Fruit fly (Drosophila melanogaster): Measurements from ENCODE around the gene C3G.
A peak's percentile ranks its signal among the peaks of the same experiment; 100 is the strongest.

The C3G gene

dm6 chrX:6843841-6844440, 40.5 kb upstream of the C3G start, which contains the start of the genes CG14435 and Tmf (continued):
- TF ChIP-seq CG9727 (GFP tag; optimal IDR thresholded peaks at IDR 0.05) (peak; percentile 88), tx (GFP tag; optimal IDR thresholded peaks at IDR 0.05) (peak; percentile 18), CG33213 (GFP tag; optimal IDR thresholded peaks at IDR 0.05) (no peak), CHES-1-like (GFP tag; optimal IDR thresholded peaks at IDR 0.05) (peak; percentile 26), CG43689 (GFP tag; IDR thresholded peaks at IDR 0.05) (peak; percentile 66; the same call in 1 of the 2 replicates), Meics (GFP tag; optimal IDR thresholded peaks at IDR 0.05) (peak; percentile 86), CG4328 (GFP tag; optimal IDR thresholded peaks at IDR 0.05) (peak; percentile 78), mld (GFP tag; IDR thresholded peaks at IDR 0.05; ENCODE audit: partially characterized antibody) (0 out of 3 replicates have a peak, but pooled peaks have one; percentile 5), H2.0 (GFP tag; IDR thresholded peaks at IDR 0.05) (peak; percentile 76), toy (GFP tag; IDR thresholded peaks at IDR 0.05) (peak; percentile 65), CG3995 (GFP tag; optimal IDR thresholded peaks at IDR 0.05) (peak; percentile 26), tup (GFP tag; optimal IDR thresholded peaks at IDR 0.05) (no peak), CG16815 (GFP tag; optimal IDR thresholded peaks at IDR 0.05) (peak; percentile 86), Fer2 (tag; optimal IDR thresholded peaks at IDR 0.05) (peak; percentile 69), ato (GFP tag; IDR thresholded peaks at IDR 0.05; ENCODE audit: partially characterized antibody) (no peak; the same call in 1 of the 2 replicates), ac (GFP tag; optimal IDR thresholded peaks at IDR 0.05) (peak; percentile 57), grau (tag; optimal IDR thresholded peaks at IDR 0.05) (peak; percentile 98), Lhr (GFP tag; optimal IDR thresholded peaks at IDR 0.05) (peak; percentile 35), sob (GFP tag; IDR thresholded peaks at IDR 0.05) (peak; percentile 88), CG7963 (GFP tag; IDR thresholded peaks at IDR 0.05; ENCODE audit: partially characterized antibody) (no peak; the same call in 2 of the 3 replicates), CG18476 (GFP tag; optimal IDR thresholded peaks at IDR 0.05) (peak; percentile 71), nmo (GFP tag; optimal IDR thresholded peaks at IDR 0.05) (peak; percentile 91), bowl (GFP tag; IDR thresholded peaks at IDR 0.05) (peak; percentile 66), CG13296 (GFP tag; optimal IDR thresholded peaks at IDR 0.05) (peak; percentile 71), CG11398 (GFP tag; optimal IDR thresholded peaks at IDR 0.05) (no peak), pita (GFP tag; optimal IDR thresholded peaks at IDR 0.05) (peak; percentile 47), CG11695 (GFP tag; IDR thresholded peaks at IDR 0.05) (peak; percentile 64; the same call in 2 of the 3 replicates), vfl (GFP tag; optimal IDR thresholded peaks at IDR 0.05) (peak; percentile 39), Hr51 (GFP tag; optimal IDR thresholded peaks at IDR 0.05) (peak; percentile 60 to 82), Mrtf (GFP tag; IDR thresholded peaks at IDR 0.05) (peak; percentile 83; the same call in 2 of the 3 replicates), row (GFP tag; IDR thresholded peaks at IDR 0.05) (peak; percentile 93), CG17612 (GFP tag; IDR thresholded peaks at IDR 0.05) (peak; percentile 65; the same call in 1 of the 2 replicates), CG16779 (GFP tag; IDR thresholded peaks at IDR 0.05) (0 out of 2 replicates have a peak, but pooled peaks have one; percentile 6), CG11456 (GFP tag; IDR thresholded peaks at IDR 0.05) (peak; percentile 90), CG3065 (GFP tag; optimal IDR thresholded peaks at IDR 0.05) (no peak), zfh1 (GFP tag; IDR thresholded peaks at IDR 0.05) (peak; percentile 86), wor (GFP tag; IDR thresholded peaks at IDR 0.05) (peak; percentile 75), Optix (GFP tag; IDR thresholded peaks at IDR 0.05) (0 out of 3 replicates have a peak, but pooled peaks have one; percentile 46), Xbp1 (GFP tag; optimal IDR thresholded peaks at IDR 0.05) (peak; percentile 87), ranshi (GFP tag; IDR thresholded peaks at IDR 0.05) (peak; percentile 87), Dp (GFP tag; optimal IDR thresholded peaks at IDR 0.05) (no peak), sna (GFP tag; IDR thresholded peaks at IDR 0.05; ENCODE audit: partially characterized antibody) (no peak), CG13894 (tag; optimal IDR thresholded peaks at IDR 0.05) (no peak), kni (GFP tag; optimal IDR thresholded peaks at IDR 0.05) (peak; percentile 55), bab2 (GFP tag; optimal IDR thresholded peaks at IDR 0.05) (peak; percentile 69), CG18011 (GFP tag; optimal IDR thresholded peaks at IDR 0.05) (peak; percentile 60), CG14441 (GFP tag; IDR thresholded peaks at IDR 0.05) (peak; percentile 89), lola (GFP tag; optimal IDR thresholded peaks at IDR 0.05) (peak in 1 of 3 experiments; percentile 88), Asciz (GFP tag; optimal IDR thresholded peaks at IDR 0.05) (no peak)

Measured in whole organism, embryonic.